Worm (Caenorhabditis elegans) whole organism, L4/young adult: ENCODE results near the gene Y51H7BR.7.

Source experiments
- W03F9.2 ChIP-seq: fragments of 150-350 bp; optimal IDR thresholded peaks from 2 replicates; lab custom pipeline; 2014; ENCODE audit warnings: missing biosample characterization, missing genetic modification characterization
- dao-5 ChIP-seq: sonication (generic microtip); optimal IDR thresholded peaks from 2 replicates; lab custom pipeline; 2016; ENCODE audit warnings: missing genotype, missing genetic modification characterization, moderate library complexity, missing compliant biosample characterization
- him-1 ChIP-seq: sonication (generic microtip); optimal IDR thresholded peaks from 2 replicates; lab custom pipeline; 2016; ENCODE audit warnings: missing genotype, missing genetic modification reagents, missing genetic modification characterization, missing compliant biosample characterization

ce11 chrII:1560839-1561238 lies 35.4 kb upstream of the Y51H7BR.7 start:
- TF ChIP-seq him-1 (tag; lab: Kevin White, UChicago) (no peak), W03F9.2 (tag; lab: Kevin White, UChicago) (no peak), dao-5 (tag; lab: Kevin White, UChicago) (no peak)
